Fruit fly (Drosophila melanogaster) whole organism, embryonic: ENCODE results near the gene CG6149.
A peak's percentile ranks its signal among the peaks of the same experiment; 100 is the strongest.

ENCODE experiments used
- Asciz ChIP-seq: fragments of 200-800 bp; sonication (Bioruptor generic); optimal IDR thresholded peaks from 2 replicates; lab custom pipeline; 2017; ENCODE audit warnings: missing biosample characterization, mild to moderate bottlenecking, missing genetic modification characterization, missing genetic modification reagents
- Bteb2 ChIP-seq: fragments of 200-800 bp; sonication (Bioruptor generic); optimal IDR thresholded peaks from 2 replicates; lab custom pipeline; 2016; ENCODE audit warnings: missing biosample characterization, missing genetic modification characterization
- CG11504 ChIP-seq: fragments of 200-800 bp; sonication (Bioruptor generic); optimal IDR thresholded peaks from 3 replicates; lab custom pipeline; 2019; ENCODE audit warnings: missing biosample characterization, mild to moderate bottlenecking, missing genetic modification characterization, moderate library complexity
- CG12104 ChIP-seq: fragments of 200-800 bp; sonication (Bioruptor generic); optimal IDR thresholded peaks from 3 replicates; lab custom pipeline; 2016; ENCODE audit warnings: missing biosample characterization, missing genetic modification characterization
- CG12236 ChIP-seq: fragments of 200-800 bp; sonication (Bioruptor generic); optimal IDR thresholded peaks from 2 replicates; lab custom pipeline; 2016; ENCODE audit warnings: missing biosample characterization, missing genetic modification characterization
- CG12744 ChIP-seq: fragments of 200-800 bp; sonication (Bioruptor generic); optimal IDR thresholded peaks from 2 replicates; lab custom pipeline; 2016; ENCODE audit warnings: missing biosample characterization, missing genetic modification characterization
- CG13123 ChIP-seq: fragments of 200-800 bp; sonication (Bioruptor generic); optimal IDR thresholded peaks from 2 replicates; lab custom pipeline; 2016; ENCODE audit warnings: missing biosample characterization, missing genetic modification characterization
- CG15269 ChIP-seq: fragments of 200-800 bp; sonication (Bioruptor generic); optimal IDR thresholded peaks from 2 replicates; lab custom pipeline; 2018; ENCODE audit warnings: missing biosample characterization, mild to moderate bottlenecking, missing genetic modification characterization, moderate library complexity
- CG1647 ChIP-seq: fragments of 200-800 bp; sonication (Bioruptor generic); optimal IDR thresholded peaks from 3 replicates; lab custom pipeline; 2016; ENCODE audit warnings: missing biosample characterization, missing genetic modification characterization
- CG30403 ChIP-seq: fragments of 200-800 bp; sonication (Bioruptor generic); optimal IDR thresholded peaks from 3 replicates; lab custom pipeline; 2016; ENCODE audit warnings: missing biosample characterization, missing genetic modification characterization
- CG31441 ChIP-seq: fragments of 200-800 bp; sonication (Bioruptor generic); IDR thresholded peaks from 2 replicates; pipeline ENCODE4 v1.3.6; 2022; ENCODE audit warnings: missing biosample characterization, missing genetic modification characterization
- CG32767 ChIP-seq: fragments of 200-800 bp; sonication (Bioruptor generic); IDR thresholded peaks from 2 replicates; pipeline ENCODE4 v1.3.6; 2022; ENCODE audit warnings: missing biosample characterization, missing genetic modification characterization
- CG34224 ChIP-seq: fragments of 200-800 bp; sonication (Bioruptor generic); IDR thresholded peaks from 3 replicates; pipeline ENCODE4 v1.3.6; 2022; ENCODE audit warnings: missing biosample characterization, missing genetic modification characterization; ENCODE audit not compliant: partially characterized antibody
- CG4707 ChIP-seq: fragments of 200-800 bp; sonication (Bioruptor generic); optimal IDR thresholded peaks from 2 replicates; lab custom pipeline; 2018; ENCODE audit warnings: missing biosample characterization, mild to moderate bottlenecking, missing genetic modification characterization, moderate library complexity
- CG4730 ChIP-seq: fragments of 200-800 bp; sonication (Bioruptor generic); IDR thresholded peaks from 2 replicates; pipeline ENCODE4 v1.3.6; 2022; ENCODE audit warnings: missing biosample characterization, missing genetic modification characterization
- CG5180 ChIP-seq: fragments of 200-800 bp; sonication (Bioruptor generic); optimal IDR thresholded peaks from 3 replicates; lab custom pipeline; 2017; ENCODE audit warnings: missing biosample characterization, missing genetic modification characterization, mild to moderate bottlenecking, moderate library complexity, missing genetic modification reagents
- CG6175 ChIP-seq: fragments of 200-800 bp; sonication (Bioruptor generic); IDR thresholded peaks from 3 replicates; pipeline ENCODE4 v1.3.6; 2022; ENCODE audit warnings: missing biosample characterization, missing genetic modification characterization
- CG7745 ChIP-seq: fragments of 200-800 bp; sonication (Bioruptor generic); optimal IDR thresholded peaks from 2 replicates; lab custom pipeline; 2018; ENCODE audit warnings: missing biosample characterization, mild to moderate bottlenecking, missing genetic modification characterization, moderate library complexity
- CG7963 ChIP-seq: fragments of 200-800 bp; sonication (Bioruptor generic); IDR thresholded peaks from 3 replicates; pipeline ENCODE4 v1.3.6; 2022; ENCODE audit warnings: missing biosample characterization, missing genetic modification characterization; ENCODE audit not compliant: partially characterized antibody
- CG8388 ChIP-seq: fragments of 200-800 bp; sonication (Bioruptor generic); optimal IDR thresholded peaks from 2 replicates; lab custom pipeline; 2019; ENCODE audit warnings: missing biosample characterization, mild to moderate bottlenecking, missing genetic modification characterization, moderate library complexity
- CG9215 ChIP-seq: fragments of 200-800 bp; sonication (Bioruptor generic); IDR thresholded peaks from 2 replicates; pipeline ENCODE4 v1.3.6; 2022; ENCODE audit warnings: missing biosample characterization, missing genetic modification characterization
- CrebB ChIP-seq: fragments of 200-800 bp; sonication (Bioruptor generic); optimal IDR thresholded peaks from 3 replicates; lab custom pipeline; 2018; ENCODE audit warnings: missing biosample characterization, mild to moderate bottlenecking, missing genetic modification characterization
- D19B ChIP-seq: fragments of 200-800 bp; sonication (Bioruptor generic); optimal IDR thresholded peaks from 2 replicates; lab custom pipeline; 2017; ENCODE audit warnings: missing biosample characterization, mild to moderate bottlenecking, missing genetic modification characterization
- Eip74EF ChIP-seq, 2 experiments: fragments of 200-800 bp in 1 of 2; fragments of >200 bp in 1 of 2; sonication (Bioruptor generic) in 1 of 2; optimal IDR thresholded peaks; 2 replicates each; lab custom pipeline; 2017 to 2019; ENCODE audit warnings: missing biosample characterization in 2 of 2, missing genetic modification characterization in 2 of 2, mild to moderate bottlenecking in 1 of 2, moderate library complexity in 1 of 2
- Fer3 ChIP-seq: fragments of 200-800 bp; sonication (Bioruptor generic); optimal IDR thresholded peaks from 2 replicates; lab custom pipeline; 2018; ENCODE audit warnings: missing biosample characterization, mild to moderate bottlenecking, missing genetic modification characterization, moderate library complexity
- Jarid2 ChIP-seq: fragments of 200-800 bp; sonication (Bioruptor generic); optimal IDR thresholded peaks from 3 replicates; lab custom pipeline; 2017; ENCODE audit warnings: mild to moderate bottlenecking, missing biosample characterization, missing genetic modification reagents, missing genetic modification characterization
- Lim3 ChIP-seq: fragments of 200-800 bp; sonication (Bioruptor generic); IDR thresholded peaks from 2 replicates; pipeline ENCODE4 v1.3.6; 2022; ENCODE audit warnings: missing biosample characterization, missing genetic modification characterization
- Mes4 ChIP-seq: fragments of 200-800 bp; sonication (Bioruptor generic); optimal IDR thresholded peaks from 2 replicates; lab custom pipeline; 2016; ENCODE audit warnings: missing biosample characterization, missing genetic modification characterization
- NK7.1 ChIP-seq: fragments of 200-800 bp; sonication (Bioruptor generic); optimal IDR thresholded peaks from 3 replicates; lab custom pipeline; 2016; ENCODE audit warnings: missing biosample characterization, missing genetic modification characterization
- Nf-YC ChIP-seq: fragments of 200-800 bp; optimal IDR thresholded peaks from 3 replicates; lab custom pipeline; 2019; ENCODE audit warnings: missing biosample characterization, mild to moderate bottlenecking, missing genetic modification characterization, moderate library complexity
- PHDP ChIP-seq: fragments of 200-800 bp; sonication (Bioruptor generic); optimal IDR thresholded peaks from 3 replicates; lab custom pipeline; 2018; ENCODE audit warnings: missing biosample characterization, mild to moderate bottlenecking, missing genetic modification characterization, moderate library complexity
- Ptx1 ChIP-seq: fragments of 200-800 bp; sonication (Bioruptor generic); IDR thresholded peaks from 2 replicates; pipeline ENCODE4 v1.3.6; 2022; ENCODE audit warnings: missing biosample characterization, missing genetic modification characterization
- Six4 ChIP-seq: fragments of 200-800 bp; sonication (Bioruptor generic); optimal IDR thresholded peaks from 2 replicates; lab custom pipeline; 2016; ENCODE audit warnings: missing biosample characterization, missing genetic modification characterization
- al ChIP-seq: fragments of 200-800 bp; sonication (Bioruptor generic); IDR thresholded peaks from 2 replicates; pipeline ENCODE4 v1.3.6; 2022; ENCODE audit warnings: missing biosample characterization, missing genetic modification characterization
- bowl ChIP-seq: fragments of 200-800 bp; sonication (Bioruptor generic); IDR thresholded peaks from 2 replicates; pipeline ENCODE4 v1.3.6; 2022; ENCODE audit warnings: missing biosample characterization, missing genetic modification characterization
- br ChIP-seq: fragments of >200 bp; optimal IDR thresholded peaks from 2 replicates; lab custom pipeline; 2017
- emc ChIP-seq: fragments of 200-800 bp; sonication (Bioruptor generic); optimal IDR thresholded peaks from 2 replicates; lab custom pipeline; 2016; ENCODE audit warnings: missing biosample characterization, missing genetic modification characterization
- fd96Cb ChIP-seq: fragments of 200-800 bp; sonication (Bioruptor generic); optimal IDR thresholded peaks from 2 replicates; lab custom pipeline; 2018; ENCODE audit warnings: missing biosample characterization, mild to moderate bottlenecking, missing genetic modification characterization, moderate library complexity
- gcm ChIP-seq: fragments of 200-800 bp; sonication (Bioruptor generic); optimal IDR thresholded peaks from 2 replicates; lab custom pipeline; 2019; ENCODE audit warnings: missing biosample characterization, mild to moderate bottlenecking, missing genetic modification characterization, moderate library complexity
- her ChIP-seq: fragments of 200-800 bp; sonication (Bioruptor generic); optimal IDR thresholded peaks from 2 replicates; lab custom pipeline; 2016; ENCODE audit warnings: missing biosample characterization, missing genetic modification characterization
- knrl ChIP-seq: fragments of 200-800 bp; sonication (Bioruptor generic); IDR thresholded peaks from 3 replicates; pipeline ENCODE4 v1.3.6; 2022; ENCODE audit warnings: missing biosample characterization, missing genetic modification characterization; ENCODE audit not compliant: partially characterized antibody
- lilli ChIP-seq: fragments of 200-800 bp; sonication (Bioruptor generic); optimal IDR thresholded peaks from 3 replicates; lab custom pipeline; 2016; ENCODE audit warnings: missing biosample characterization, missing genetic modification characterization
- nerfin-2 ChIP-seq: fragments of 200-800 bp; sonication (Bioruptor generic); IDR thresholded peaks from 2 replicates; pipeline ENCODE4 v1.3.6; 2022; ENCODE audit warnings: missing biosample characterization, missing genetic modification characterization; ENCODE audit not compliant: partially characterized antibody
- psq ChIP-seq: fragments of 200-800 bp; sonication (Bioruptor generic); optimal IDR thresholded peaks from 2 replicates; lab custom pipeline; 2017; ENCODE audit warnings: missing biosample characterization, missing genetic modification characterization
- row ChIP-seq: fragments of 200-800 bp; sonication (Bioruptor generic); IDR thresholded peaks from 3 replicates; pipeline ENCODE4 v1.3.6; 2022; ENCODE audit warnings: missing biosample characterization, missing genetic modification characterization
- sc ChIP-seq, 3 experiments: fragments of >200 bp in 2 of 3; fragments of 200-800 bp in 1 of 3; sonication (Bioruptor generic) in 1 of 3; optimal IDR thresholded peaks; 2 replicates in 2 of 3; 3 replicates in 1 of 3; lab custom pipeline; 2017; ENCODE audit warnings: mild to moderate bottlenecking in 1 of 3, missing biosample characterization in 1 of 3, missing genetic modification characterization in 1 of 3, missing genetic modification reagents in 1 of 3
- scrt ChIP-seq: fragments of 200-800 bp; sonication (Bioruptor generic); optimal IDR thresholded peaks from 2 replicates; lab custom pipeline; 2018; ENCODE audit warnings: missing biosample characterization, mild to moderate bottlenecking, missing genetic modification characterization, moderate library complexity
- tll ChIP-seq, 2 experiments: fragments of 200-800 bp in 1 of 2; fragments of >200 bp in 1 of 2; sonication (Bioruptor generic) in 1 of 2; optimal IDR thresholded peaks; 2 replicates each; lab custom pipeline; 2017 to 2019; ENCODE audit warnings: missing biosample characterization in 2 of 2, missing genetic modification characterization in 2 of 2, mild to moderate bottlenecking in 1 of 2, moderate library complexity in 1 of 2
- toy ChIP-seq: fragments of 200-800 bp; sonication (Bioruptor generic); IDR thresholded peaks from 2 replicates; pipeline ENCODE4 v1.3.6; 2022; ENCODE audit warnings: missing biosample characterization, missing genetic modification characterization
- trh ChIP-seq: fragments of 200-800 bp; sonication (Bioruptor generic); optimal IDR thresholded peaks from 2 replicates; lab custom pipeline; 2016; ENCODE audit warnings: missing biosample characterization, missing genetic modification characterization
- twi ChIP-seq: fragments of 200-800 bp; optimal IDR thresholded peaks from 2 replicates; lab custom pipeline; 2019; ENCODE audit warnings: missing biosample characterization, mild to moderate bottlenecking, missing genetic modification characterization, moderate library complexity

Gene CG6149

DNA sequence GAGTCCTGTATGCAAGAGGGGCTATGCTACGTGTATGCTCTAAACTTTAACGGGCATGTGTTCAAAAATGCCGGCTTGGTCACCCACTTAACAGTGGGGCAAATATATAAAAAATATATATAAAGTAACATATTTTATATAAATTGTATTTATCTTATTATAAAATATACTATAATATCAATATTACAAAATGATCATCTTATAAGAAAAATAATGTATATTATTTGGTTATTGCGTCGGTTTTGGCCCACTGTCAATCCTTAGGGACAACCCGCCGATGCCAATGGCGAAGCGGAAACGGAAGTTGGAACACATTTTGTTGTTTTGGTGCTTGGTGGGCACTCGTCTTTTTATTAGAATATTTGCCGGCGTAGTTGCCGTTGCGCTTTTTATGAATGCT is 15.3 kb upstream of the CG6149 start (continued):
- no peak for TF ChIP-seq CrebB (tag; lab: Kevin White, UChicago)
- TF ChIP-seq Jarid2 (GFP tag; lab: Kevin White, UChicago), result no peak
- no peak for TF ChIP-seq CG6175
- no peak for TF ChIP-seq twi (tag; lab: Kevin White, UChicago)
- peak; percentile 10 for TF ChIP-seq Asciz (GFP tag; lab: Kevin White, UChicago)
- peak; percentile 7 for TF ChIP-seq CG5180
- no peak for TF ChIP-seq Mes4
- TF ChIP-seq CG8388 (GFP tag; lab: Kevin White, UChicago), result peak; percentile 30
- no peak for TF ChIP-seq bowl
- no peak for TF ChIP-seq CG12236 (GFP tag; lab: Kevin White, UChicago)
- TF ChIP-seq trh (GFP tag; lab: Kevin White, UChicago), result no peak
- TF ChIP-seq Bteb2 (GFP tag; lab: Kevin White, UChicago), result no peak
- no peak for TF ChIP-seq Eip74EF (GFP tag; optimal IDR thresholded peaks at IDR 0.05; lab: Kevin White, UChicago)
- no peak for TF ChIP-seq CG7963
- TF ChIP-seq toy (GFP tag; lab: Robert Waterston, UW), result no peak
- peak; percentile 61 for TF ChIP-seq CG15269
- no peak for TF ChIP-seq D19B (GFP tag; lab: Kevin White, UChicago)
- peak; percentile 60 for TF ChIP-seq PHDP (tag; lab: Kevin White, UChicago)
- peak; percentile 13 for TF ChIP-seq scrt
- TF ChIP-seq CG13123, result no peak
- no peak for TF ChIP-seq Ptx1 (GFP tag; lab: Robert Waterston, UW)
- no peak for TF ChIP-seq CG1647
- TF ChIP-seq Lim3, result no peak
- no peak for TF ChIP-seq al (GFP tag; lab: Robert Waterston, UW)
- no peak for TF ChIP-seq her (GFP tag; lab: Kevin White, UChicago)
- TF ChIP-seq CG12744 (GFP tag; lab: Kevin White, UChicago), result no peak
- peak; percentile 13 for TF ChIP-seq CG30403 (GFP tag; lab: Kevin White, UChicago)
- no peak for TF ChIP-seq sc (optimal IDR thresholded peaks at IDR 0.05; lab: Kevin White, UChicago)
- peak; percentile 5 for TF ChIP-seq sc (GFP tag; optimal IDR thresholded peaks at IDR 0.05; lab: Kevin White, UChicago)
- TF ChIP-seq CG32767 (GFP tag; lab: Robert Waterston, UW), result no peak
- TF ChIP-seq CG12104, result no peak
- peak; percentile 49 for TF ChIP-seq row (GFP tag; lab: Robert Waterston, UW)
- peak; percentile 61 for TF ChIP-seq CG11504 (tag; lab: Kevin White, UChicago)
- TF ChIP-seq Six4 (GFP tag; lab: Kevin White, UChicago), result no peak
- no peak for TF ChIP-seq Nf-YC
- TF ChIP-seq Fer3, result peak; percentile 16
- TF ChIP-seq nerfin-2, result no peak
- no peak for TF ChIP-seq lilli (GFP tag; lab: Kevin White, UChicago)
- no peak for TF ChIP-seq CG4707 (GFP tag; lab: Kevin White, UChicago)
- TF ChIP-seq NK7.1 (GFP tag; lab: Kevin White, UChicago), result no peak
- TF ChIP-seq gcm (GFP tag; lab: Kevin White, UChicago), result peak; percentile 36
- no peak for TF ChIP-seq CG4730 (GFP tag; lab: Robert Waterston, UW)
- no peak for TF ChIP-seq CG9215
- TF ChIP-seq psq (GFP tag; lab: Kevin White, UChicago), result no peak
- TF ChIP-seq CG31441 (GFP tag; lab: Robert Waterston, UW), result peak; percentile 62
- no peak for TF ChIP-seq CG34224 (GFP tag; lab: Robert Waterston, UW)
- no peak for TF ChIP-seq CG7745 (tag; lab: Kevin White, UChicago)
- TF ChIP-seq tll (GFP tag; optimal IDR thresholded peaks at IDR 0.05; lab: Kevin White, UChicago), result no peak
- no peak for TF ChIP-seq br (lab: Kevin White, UChicago)
- TF ChIP-seq knrl (GFP tag; lab: Robert Waterston, UW), result no peak
- TF ChIP-seq fd96Cb (tag; lab: Kevin White, UChicago), result peak; percentile 12
- no peak for TF ChIP-seq emc (GFP tag; lab: Kevin White, UChicago)
